Worm (Caenorhabditis elegans) whole organism, L4 larva: ENCODE data around the gene F09F9.5.

ENCODE experiments used
- T20F7.1 ChIP-seq: fragments of 200-800 bp; sonication (Bioruptor generic); optimal IDR thresholded peaks from 2 replicates; lab custom pipeline; 2018; ENCODE audit warnings: mild to moderate bottlenecking, missing genetic modification characterization, missing compliant biosample characterization
- ceh-32 ChIP-seq: sonication (generic microtip); optimal IDR thresholded peaks from 2 replicates; lab custom pipeline; 2016; ENCODE audit warnings: mild to moderate bottlenecking, missing genetic modification characterization, missing compliant biosample characterization; ENCODE audit not compliant: poor library complexity
- mdl-1 ChIP-seq, 2 experiments: fragments of 150-350 bp in 1 of 2; sonication (generic microtip) in 1 of 2; optimal IDR thresholded peaks; 2 replicates each; lab custom pipeline; 2014 to 2017; ENCODE audit warnings: missing biosample characterization in 2 of 2, missing genetic modification characterization in 2 of 2
- nhr-11 ChIP-seq: fragments of 150-350 bp; optimal IDR thresholded peaks from 2 replicates; lab custom pipeline; 2014; ENCODE audit warnings: missing biosample characterization, missing genetic modification characterization
- nhr-237 ChIP-seq: sonication (generic microtip); optimal IDR thresholded peaks from 2 replicates; lab custom pipeline; 2017; ENCODE audit warnings: missing biosample characterization, missing genetic modification characterization
- nhr-6 ChIP-seq: fragments of 150-350 bp; optimal IDR thresholded peaks from 2 replicates; lab custom pipeline; 2014; ENCODE audit warnings: missing biosample characterization, missing genetic modification characterization
- pqm-1 ChIP-seq: sonication (generic microtip); optimal IDR thresholded peaks from 2 replicates; lab custom pipeline; 2017; ENCODE audit warnings: missing biosample characterization, missing genetic modification characterization
- snpc-4 ChIP-seq: fragments of 150-350 bp; optimal IDR thresholded peaks from 2 replicates; lab custom pipeline; 2014; ENCODE audit warnings: missing biosample characterization, missing genetic modification characterization
- zag-1 ChIP-seq: fragments of 150-350 bp; optimal IDR thresholded peaks from 2 replicates; lab custom pipeline; 2014; ENCODE audit warnings: missing biosample characterization, missing genetic modification characterization
- zfp-2 ChIP-seq: sonication (generic microtip); optimal IDR thresholded peaks from 2 replicates; lab custom pipeline; 2016; ENCODE audit warnings: mild to moderate bottlenecking, missing genetic modification characterization, missing compliant biosample characterization

DNA sequence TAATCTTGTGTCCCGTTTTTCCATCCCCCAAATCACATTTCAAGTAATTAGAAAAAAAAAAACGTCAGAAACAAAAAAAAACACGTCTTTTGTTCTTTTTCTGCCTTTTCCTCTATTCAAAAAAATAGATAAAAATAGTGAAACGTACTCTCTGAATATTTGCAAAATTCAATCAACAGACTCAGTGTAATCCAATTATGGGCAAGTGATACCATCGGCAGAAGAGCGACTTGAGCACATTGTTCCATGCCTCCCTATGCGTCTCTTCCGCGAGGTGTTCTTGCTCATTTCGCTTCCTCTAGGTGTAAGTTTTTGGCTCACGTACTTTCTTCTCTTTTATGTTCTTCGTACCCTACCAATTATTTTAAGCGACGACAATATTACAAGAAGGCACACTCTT lies 45.7 kb downstream of the F09F9.5 start, which contains the start of gene ZK470.1:
- TF ChIP-seq T20F7.1 (GFP tag; lab: Kevin White, UChicago) (no peak), nhr-11 (tag; lab: Kevin White, UChicago) (no peak), nhr-237 (tag; lab: Kevin White, UChicago) (no peak), mdl-1 (tag; optimal IDR thresholded peaks at IDR 0.05; lab: Kevin White, UChicago) (no peak), pqm-1 (tag; lab: Kevin White, UChicago) (no peak), zag-1 (tag; lab: Kevin White, UChicago) (no peak), ceh-32 (no peak), snpc-4 (tag; lab: Kevin White, UChicago) (no peak), nhr-6 (tag; lab: Kevin White, UChicago) (no peak), zfp-2 (tag; lab: Kevin White, UChicago) (no peak)
